Fruit fly (Drosophila melanogaster): ENCODE measurements around the gene CG32104.

The CG32104 gene

dm6 chr3L:12399171-12399570 is at the start of gene CG32104:
TSS of gene CG32104 (minus strand) at chr3L:12399322.
- TF ChIP-seq usp (GFP tag; optimal IDR thresholded peaks at IDR 0.05) (no peak), Rel (GFP tag; optimal IDR thresholded peaks at IDR 0.05) (no peak), Rel (tag; optimal IDR thresholded peaks at IDR 0.05) (peak; percentile 71)

dm6 chr3L:12447501-12447900 is 48.4 kb upstream of the CG32104 start:
- TF ChIP-seq Abd-B (GFP tag; optimal IDR thresholded peaks at IDR 0.05): no peak
- TF ChIP-seq h (GFP tag; optimal IDR thresholded peaks at IDR 0.05): no peak
- no peak for TF ChIP-seq Sp1 (GFP tag; optimal IDR thresholded peaks at IDR 0.05)
- no peak for TF ChIP-seq fru (GFP tag; optimal IDR thresholded peaks at IDR 0.05)
- no peak for TF ChIP-seq woc (GFP tag; optimal IDR thresholded peaks at IDR 0.05)
- TF ChIP-seq Jra (GFP tag; optimal IDR thresholded peaks at IDR 0.05): no peak
- TF ChIP-seq sage (GFP tag; optimal IDR thresholded peaks at IDR 0.05): no peak

dm6 chr3L:12447081-12447480 is 48.0 kb upstream of the CG32104 start:
- TF ChIP-seq brk (GFP tag; optimal IDR thresholded peaks at IDR 0.05) (no peak), psq (GFP tag; optimal IDR thresholded peaks at IDR 0.05) (no peak), usp (GFP tag; optimal IDR thresholded peaks at IDR 0.05) (no peak), CrebA (GFP tag; optimal IDR thresholded peaks at IDR 0.05; ENCODE audit: borderline replicate concordance) (no peak), tai (GFP tag; optimal IDR thresholded peaks at IDR 0.05) (no peak), Myc (optimal IDR thresholded peaks at IDR 0.05) (no peak), Hr83 (GFP tag; optimal IDR thresholded peaks at IDR 0.05; ENCODE audit: poor library complexity, severe bottlenecking) (no peak), ey (GFP tag; optimal IDR thresholded peaks at IDR 0.05) (no peak), pan (optimal IDR thresholded peaks at IDR 0.05) (no peak), rgr (GFP tag; optimal IDR thresholded peaks at IDR 0.05) (no peak), Mio (GFP tag; optimal IDR thresholded peaks at IDR 0.05) (no peak), lola (GFP tag; optimal IDR thresholded peaks at IDR 0.05) (no peak)

dm6 chr3L:12444040-12444439 is 44.9 kb upstream of the CG32104 start:
- TF ChIP-seq Dfd (GFP tag; optimal IDR thresholded peaks at IDR 0.05): no peak
- TF ChIP-seq CG9705 (GFP tag; optimal IDR thresholded peaks at IDR 0.05): no peak
- no peak for TF ChIP-seq Sp1 (GFP tag; optimal IDR thresholded peaks at IDR 0.05)
- no peak for TF ChIP-seq foxo (GFP tag; optimal IDR thresholded peaks at IDR 0.05)
- TF ChIP-seq Vsx2 (GFP tag; optimal IDR thresholded peaks at IDR 0.05; ENCODE audit: partially characterized antibody): no peak
- TF ChIP-seq pan (optimal IDR thresholded peaks at IDR 0.05): no peak
- TF ChIP-seq h (GFP tag; optimal IDR thresholded peaks at IDR 0.05): peak; percentile 1

- no peak for TF ChIP-seq dl (GFP tag; optimal IDR thresholded peaks at IDR 0.05; ENCODE audit: insufficient read depth in 1 of 2, partially characterized antibody in 2 of 2)
- no peak for TF ChIP-seq Jra (GFP tag; optimal IDR thresholded peaks at IDR 0.05)
- no peak for TF ChIP-seq Vsx2 (GFP tag; optimal IDR thresholded peaks at IDR 0.05; ENCODE audit: partially characterized antibody)
- no peak for TF ChIP-seq Hr83 (GFP tag; optimal IDR thresholded peaks at IDR 0.05; ENCODE audit: poor library complexity, severe bottlenecking)
- peak; percentile 65 for TF ChIP-seq Sp1 (GFP tag; optimal IDR thresholded peaks at IDR 0.05)
- TF ChIP-seq N (GFP tag; optimal IDR thresholded peaks at IDR 0.05): no peak
- TF ChIP-seq fru (GFP tag; optimal IDR thresholded peaks at IDR 0.05): peak; percentile 49
- no peak for TF ChIP-seq brk (GFP tag; optimal IDR thresholded peaks at IDR 0.05)
- TF ChIP-seq Myc (optimal IDR thresholded peaks at IDR 0.05): no peak
- peak; percentile 51 for TF ChIP-seq br (GFP tag; optimal IDR thresholded peaks at IDR 0.05)
- peak; percentile 61 for TF ChIP-seq ey (GFP tag; optimal IDR thresholded peaks at IDR 0.05)
- TF ChIP-seq woc (GFP tag; optimal IDR thresholded peaks at IDR 0.05): peak; percentile 63
- TF ChIP-seq dmrt93B (GFP tag; optimal IDR thresholded peaks at IDR 0.05): peak; percentile 19
- TF ChIP-seq Hr78 (GFP tag; optimal IDR thresholded peaks at IDR 0.05): no peak
- no peak for TF ChIP-seq CG9705 (GFP tag; optimal IDR thresholded peaks at IDR 0.05)
- TF ChIP-seq OdsH (GFP tag; optimal IDR thresholded peaks at IDR 0.05): peak; percentile 52
- peak; percentile 52 for TF ChIP-seq rgr (GFP tag; optimal IDR thresholded peaks at IDR 0.05)
- peak; percentile 46 for TF ChIP-seq HLH106 (tag; optimal IDR thresholded peaks at IDR 0.05)
- TF ChIP-seq psq (GFP tag; optimal IDR thresholded peaks at IDR 0.05): peak; percentile 47
- peak in 1 of 2 experiments; percentile 46 for TF ChIP-seq foxo (GFP tag; optimal IDR thresholded peaks at IDR 0.05)
- TF ChIP-seq Dfd (GFP tag; optimal IDR thresholded peaks at IDR 0.05): no peak
- TF ChIP-seq h (GFP tag; optimal IDR thresholded peaks at IDR 0.05): peak; percentile 65
Observed at dm6 chr3L:12442593-12442992, 43.5 kb upstream of the CG32104 start.

All from whole organism, wandering third instar larva.